Worm (Caenorhabditis elegans) whole organism, mixed stage, embryonic: ENCODE measurements around the gene lin-31.

Experiments
- M03D4.4 ChIP-seq: sonication (generic microtip); optimal IDR thresholded peaks from 2 replicates; lab custom pipeline; 2017; ENCODE audit warnings: mild to moderate bottlenecking, missing genetic modification characterization, missing compliant biosample characterization
- elt-1 ChIP-seq: sonication (generic microtip); optimal IDR thresholded peaks from 2 replicates; lab custom pipeline; 2017; ENCODE audit warnings: missing genetic modification characterization, mild to moderate bottlenecking, missing compliant biosample characterization, antibody characterized with exemption, moderate library complexity, borderline replicate concordance; ENCODE audit not compliant: insufficient read depth
- elt-3 ChIP-seq: fragments of 150-350 bp; optimal IDR thresholded peaks from 2 replicates; lab custom pipeline; 2014; ENCODE audit warnings: missing biosample characterization, missing genetic modification characterization
- lin-13 ChIP-seq: fragments of 150-350 bp; optimal IDR thresholded peaks from 2 replicates; lab custom pipeline; 2014; ENCODE audit warnings: missing biosample characterization, missing genetic modification characterization
- lsy-2 ChIP-seq: fragments of 150-350 bp; optimal IDR thresholded peaks from 2 replicates; lab custom pipeline; 2014; ENCODE audit warnings: missing biosample characterization, missing genetic modification characterization
- nhr-76 ChIP-seq: sonication (generic microtip); optimal IDR thresholded peaks from 2 replicates; lab custom pipeline; 2017; ENCODE audit warnings: missing biosample characterization, missing genetic modification characterization
- unc-62 ChIP-seq: fragments of 150-350 bp; optimal IDR thresholded peaks from 2 replicates; lab custom pipeline; 2014; ENCODE audit warnings: missing biosample characterization, missing genetic modification reagents, missing genetic modification characterization

DNA sequence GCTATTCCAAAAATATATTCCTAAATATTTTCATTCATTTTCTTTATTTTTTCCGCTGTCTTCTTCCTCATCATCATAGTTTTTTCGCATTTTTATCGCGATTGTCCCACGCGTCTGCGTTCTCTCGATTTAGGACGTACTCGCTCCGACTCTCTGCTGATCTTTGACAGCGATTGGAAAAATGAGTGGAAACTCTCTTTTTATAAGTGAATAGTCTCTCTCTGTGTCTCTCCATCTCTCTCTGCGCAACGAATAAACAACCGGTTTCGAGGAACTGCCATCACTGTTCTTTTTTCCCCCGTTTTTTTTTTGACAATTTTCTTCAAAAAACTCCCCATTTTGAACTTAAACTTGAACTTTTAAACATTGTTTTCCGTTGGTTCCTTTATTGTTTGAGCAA is 31.0 kb upstream of the lin-31 start:
- TF ChIP-seq elt-3 = no peak
- TF ChIP-seq nhr-76 (tag; lab: Kevin White, UChicago) = no peak
- no peak for TF ChIP-seq lin-13
- no peak for TF ChIP-seq lsy-2 (tag; lab: Kevin White, UChicago)
- no peak for TF ChIP-seq M03D4.4 (tag; lab: Kevin White, UChicago)
- TF ChIP-seq elt-1 (tag; lab: Kevin White, UChicago) = no peak
- TF ChIP-seq unc-62 = no peak
